Fruit fly (Drosophila melanogaster) whole organism, adult: ENCODE results near the gene SdhC.

Source experiments
- CG14711 ChIP-seq: fragments of 200-800 bp; sonication (Bioruptor generic); optimal IDR thresholded peaks from 2 replicates; lab custom pipeline; 2018; ENCODE audit warnings: missing biosample characterization, mild to moderate bottlenecking, missing genetic modification characterization, moderate library complexity
- CG33017 ChIP-seq: fragments of 200-800 bp; sonication (Bioruptor generic); optimal IDR thresholded peaks from 2 replicates; lab custom pipeline; 2018; ENCODE audit warnings: missing biosample characterization, mild to moderate bottlenecking, missing genetic modification characterization, moderate library complexity
- CG7045 ChIP-seq: fragments of 200-800 bp; sonication (Bioruptor generic); optimal IDR thresholded peaks from 2 replicates; lab custom pipeline; 2017; ENCODE audit warnings: missing biosample characterization, mild to moderate bottlenecking, missing genetic modification characterization
- CG7101 ChIP-seq: fragments of 200-800 bp; sonication (Bioruptor generic); optimal IDR thresholded peaks from 2 replicates; lab custom pipeline; 2018; ENCODE audit warnings: missing biosample characterization, mild to moderate bottlenecking, missing genetic modification characterization, moderate library complexity
- Hr96 ChIP-seq: fragments of 200-800 bp; sonication (Bioruptor generic); optimal IDR thresholded peaks from 2 replicates; lab custom pipeline; 2016; ENCODE audit warnings: missing biosample characterization, missing genetic modification characterization
- kay ChIP-seq: fragments of 200-800 bp; sonication (Bioruptor generic); peaks from one replicate; lab custom pipeline; 2016; ENCODE audit warnings: missing biosample characterization, missing genetic modification characterization, borderline replicate concordance
- ovo ChIP-seq: fragments of 200-800 bp; sonication (Bioruptor generic); optimal IDR thresholded peaks from 2 replicates; lab custom pipeline; 2016; ENCODE audit warnings: missing biosample characterization, missing genetic modification characterization
- pad ChIP-seq: fragments of 200-800 bp; sonication (Bioruptor generic); optimal IDR thresholded peaks from 3 replicates; lab custom pipeline; 2017; ENCODE audit warnings: missing biosample characterization, missing genetic modification characterization, mild to moderate bottlenecking, moderate library complexity, missing genetic modification reagents
- toe ChIP-seq: fragments of 200-800 bp; sonication (Bioruptor generic); optimal IDR thresholded peaks from 2 replicates; lab custom pipeline; 2016; ENCODE audit warnings: missing biosample characterization, missing genetic modification characterization

DNA sequence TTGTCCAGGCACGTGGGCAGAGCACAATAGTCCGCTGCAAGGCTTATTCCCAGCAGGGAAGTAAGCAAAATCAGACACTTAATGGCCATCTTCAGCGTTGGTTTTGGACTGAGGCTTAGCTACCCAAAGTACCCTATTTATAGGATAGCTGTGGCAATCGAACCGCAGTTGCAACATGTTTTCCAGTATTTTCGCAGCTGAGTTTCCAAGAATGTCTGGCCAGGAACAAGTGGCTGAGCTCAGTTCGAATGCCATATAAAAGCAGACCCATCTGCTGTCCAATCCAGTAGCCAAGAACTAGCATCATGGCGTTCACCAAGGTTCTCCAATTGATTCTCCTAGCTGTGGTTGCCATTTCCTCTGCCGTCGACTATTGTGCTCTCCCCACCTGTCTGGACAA, 31.2 kb upstream of the SdhC start, which contains the start of the genes scpr-B and scpr-A:
- no peak for TF ChIP-seq CG7101 (tag; lab: Kevin White, UChicago)
- TF ChIP-seq CG14711: no peak
- TF ChIP-seq ovo (GFP tag; lab: Kevin White, UChicago): no peak
- no peak for TF ChIP-seq pad (GFP tag; lab: Kevin White, UChicago)
- TF ChIP-seq Hr96 (GFP tag; lab: Kevin White, UChicago): no peak
- no peak for TF ChIP-seq CG7045 (GFP tag; lab: Kevin White, UChicago)
- no peak for TF ChIP-seq toe (GFP tag; lab: Kevin White, UChicago)
- no peak for TF ChIP-seq kay (GFP tag; lab: Kevin White, UChicago)
- no peak for TF ChIP-seq CG33017 (tag; lab: Kevin White, UChicago)
